Fruit fly (Drosophila melanogaster): ENCODE measurements around the gene Ssl2.

DNA sequence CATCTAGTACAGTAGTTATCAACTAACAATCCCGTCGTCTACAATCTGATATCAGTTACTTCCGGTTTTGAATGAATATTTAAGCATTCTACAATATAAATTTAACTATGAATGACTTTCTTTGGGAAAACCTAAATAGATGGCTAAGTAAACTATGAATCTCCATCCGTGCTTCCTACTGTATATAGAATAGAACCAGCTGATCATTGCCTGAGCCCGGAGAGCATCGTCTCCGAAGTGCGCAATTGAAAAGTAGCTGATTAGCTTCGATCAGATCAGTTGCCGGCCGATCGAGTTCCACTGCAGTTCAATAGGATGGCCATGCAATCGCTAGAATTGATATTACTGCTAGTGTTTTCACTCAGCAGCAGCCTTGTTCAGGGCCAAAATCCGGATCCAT, 18.3 kb upstream of the Ssl2 start, which contains the start of gene CG11841:
- TF ChIP-seq EcR (GFP tag; optimal IDR thresholded peaks at IDR 0.05) (no peak), Pif1B (GFP tag; optimal IDR thresholded peaks at IDR 0.05) (no peak), gl (tag; optimal IDR thresholded peaks at IDR 0.05) (no peak), CG34367 (tag; optimal IDR thresholded peaks at IDR 0.05) (no peak), CG14655 (GFP tag; optimal IDR thresholded peaks at IDR 0.05) (no peak), CG17806 (tag; optimal IDR thresholded peaks at IDR 0.05) (no peak), D1 (tag; optimal IDR thresholded peaks at IDR 0.05) (no peak), CG32121 (GFP tag; IDR thresholded peaks at IDR 0.05) (no peak), CG8301 (tag; optimal IDR thresholded peaks at IDR 0.05) (no peak), Snoo (tag; optimal IDR thresholded peaks at IDR 0.05) (no peak)
